Worm (Caenorhabditis elegans) whole organism, midembryonic: ENCODE measurements around the gene str-135.

Experiments
- T22C8.4 ChIP-seq: fragments of 200-800 bp; sonication (Bioruptor generic); IDR thresholded peaks from 2 replicates; pipeline ENCODE4 v1.3.6; 2022; ENCODE audit warnings: missing genetic modification characterization, missing compliant biosample characterization
- cog-1 ChIP-seq: sonication (generic microtip); optimal IDR thresholded peaks from 2 replicates; lab custom pipeline; 2016; ENCODE audit warnings: missing genetic modification characterization, missing compliant biosample characterization
- flt-1 ChIP-seq: fragments of 200-800 bp; sonication (Bioruptor generic); IDR thresholded peaks from 2 replicates; pipeline ENCODE4 v1.3.6; 2022; ENCODE audit warnings: missing genetic modification characterization, missing compliant biosample characterization
- klf-2 ChIP-seq: fragments of 200-800 bp; sonication (Bioruptor generic); conservative IDR thresholded peaks from 2 replicates; pipeline ENCODE4 v1.3.6; 2022; ENCODE audit warnings: missing genetic modification reagents, missing genetic modification characterization, missing compliant biosample characterization
- tab-1 ChIP-seq: fragments of 200-800 bp; sonication (Bioruptor generic); IDR thresholded peaks from 2 replicates; pipeline ENCODE4 v1.3.6; 2022; ENCODE audit warnings: missing genetic modification characterization, missing compliant biosample characterization
- ztf-29 ChIP-seq: fragments of 200-800 bp; sonication (Bioruptor generic); IDR thresholded peaks from 2 replicates; pipeline ENCODE4 v1.3.6; 2022; ENCODE audit warnings: missing genetic modification reagents, missing genetic modification characterization, missing compliant biosample characterization

ce11 chrV:8291764-8292163 is 11.1 kb upstream of the str-135 start, which contains the start of gene srg-33:
- no peak for TF ChIP-seq ztf-29
- no peak for TF ChIP-seq tab-1 (GFP tag; lab: Robert Waterston, UW)
- TF ChIP-seq klf-2 (GFP tag; lab: Robert Waterston, UW): no peak
- no peak for TF ChIP-seq cog-1 (tag; lab: Kevin White, UChicago)
- TF ChIP-seq flt-1: no peak
- TF ChIP-seq T22C8.4 (GFP tag; lab: Robert Waterston, UW): no peak
